Worm (Caenorhabditis elegans) whole organism, L1 larva: ENCODE data around the gene W04E12.4.

Experiments
- C34B4.2 ChIP-seq: sonication (generic microtip); optimal IDR thresholded peaks from 2 replicates; lab custom pipeline; 2017; ENCODE audit warnings: mild to moderate bottlenecking, missing genetic modification characterization, missing compliant biosample characterization
- aha-1 ChIP-seq: fragments of 150-350 bp; optimal IDR thresholded peaks from 2 replicates; lab custom pipeline; 2014; ENCODE audit warnings: missing biosample characterization, missing genetic modification characterization
- aly-2 ChIP-seq: fragments of 150-350 bp; optimal IDR thresholded peaks from 2 replicates; lab custom pipeline; 2014; ENCODE audit warnings: missing biosample characterization, missing genetic modification characterization
- ceh-88 ChIP-seq: fragments of 200-800 bp; sonication (Bioruptor generic); IDR thresholded peaks from 2 replicates; pipeline ENCODE4 v1.3.6; 2022; ENCODE audit warnings: missing genetic modification characterization, missing compliant biosample characterization
- ceh-90 ChIP-seq: sonication (generic microtip); optimal IDR thresholded peaks from 2 replicates; lab custom pipeline; 2016; ENCODE audit warnings: missing genetic modification characterization, missing compliant biosample characterization
- dpl-1 ChIP-seq, 3 experiments: fragments of 150-350 bp in 2 of 3; sonication (generic microtip) in 1 of 3; optimal IDR thresholded peaks; 2 replicates each; lab custom pipeline; 2014 to 2017; ENCODE audit warnings: missing biosample characterization in 3 of 3, missing genetic modification characterization in 3 of 3, missing genetic modification reagents in 3 of 3
- efl-1 ChIP-seq, 4 experiments: fragments of 150-350 bp; optimal IDR thresholded peaks in 3 of 4; peaks in 1 of 4; 1 replicate in 1 of 4; 2 replicates in 3 of 4; lab custom pipeline; 2014; ENCODE audit warnings: missing biosample characterization in 2 of 4, missing genetic modification characterization in 2 of 4, missing genetic modification reagents in 2 of 4
- efl-3 ChIP-seq: fragments of 200-800 bp; sonication (Bioruptor generic); optimal IDR thresholded peaks from 2 replicates; lab custom pipeline; 2018; ENCODE audit warnings: mild to moderate bottlenecking, missing genetic modification characterization, missing compliant biosample characterization
- elt-2 ChIP-seq: sonication (generic microtip); optimal IDR thresholded peaks from 2 replicates; lab custom pipeline; 2016; ENCODE audit warnings: missing genetic modification characterization, mild to moderate bottlenecking, inconsistent platforms, missing compliant biosample characterization, missing genetic modification reagents
- elt-3 ChIP-seq, 6 experiments: fragments of 150-350 bp in 1 of 6; sonication (generic microtip); optimal IDR thresholded peaks; 2 replicates each; lab custom pipeline; 2017 to 2018; ENCODE audit warnings: missing biosample characterization in 6 of 6, missing genetic modification characterization in 6 of 6, inconsistent platforms in 1 of 6
- ets-5 ChIP-seq: fragments of 200-800 bp; sonication (Bioruptor generic); IDR thresholded peaks from 2 replicates; pipeline ENCODE4 v1.3.6; 2022; ENCODE audit warnings: missing genetic modification characterization, missing compliant biosample characterization
- fkh-8 ChIP-seq: sonication (generic microtip); optimal IDR thresholded peaks from 2 replicates; lab custom pipeline; 2016; ENCODE audit warnings: mild to moderate bottlenecking, missing genetic modification characterization, missing compliant biosample characterization
- grh-1 ChIP-seq: fragments of 200-800 bp; sonication (Bioruptor generic); IDR thresholded peaks from 2 replicates; pipeline ENCODE4 v1.3.6; 2022; ENCODE audit warnings: missing genetic modification reagents, missing genetic modification characterization, missing compliant biosample characterization
- hlh-17 ChIP-seq: fragments of 200-800 bp; sonication (Bioruptor generic); optimal IDR thresholded peaks from 2 replicates; lab custom pipeline; 2018; ENCODE audit warnings: missing genetic modification characterization, mild to moderate bottlenecking, missing compliant biosample characterization, moderate library complexity, borderline replicate concordance
- hlh-4 ChIP-seq: sonication (generic microtip); optimal IDR thresholded peaks from 2 replicates; lab custom pipeline; 2016; ENCODE audit warnings: mild to moderate bottlenecking, missing genetic modification characterization, missing compliant biosample characterization
- irx-1 ChIP-seq: sonication (generic microtip); optimal IDR thresholded peaks from 2 replicates; lab custom pipeline; 2016; ENCODE audit warnings: missing genetic modification characterization, missing compliant biosample characterization
- lin-15B ChIP-seq: fragments of 150-350 bp; sonication (generic microtip); optimal IDR thresholded peaks from 3 replicates; lab custom pipeline; 2014; ENCODE audit warnings: missing biosample characterization, missing genetic modification characterization
- lir-3 ChIP-seq: sonication (generic microtip); optimal IDR thresholded peaks from 2 replicates; lab custom pipeline; 2016; ENCODE audit warnings: mild to moderate bottlenecking, missing genetic modification characterization, moderate library complexity, missing compliant biosample characterization; ENCODE audit not compliant: poor library complexity
- lsy-2 ChIP-seq, 2 experiments: fragments of 150-350 bp; optimal IDR thresholded peaks; 2 replicates each; lab custom pipeline; 2014; ENCODE audit warnings: missing biosample characterization in 2 of 2, missing genetic modification characterization in 2 of 2
- mep-1 ChIP-seq: fragments of 150-350 bp; optimal IDR thresholded peaks from 2 replicates; lab custom pipeline; 2014; ENCODE audit warnings: missing biosample characterization, missing genetic modification characterization
- nhr-19 ChIP-seq: fragments of 200-800 bp; sonication (Bioruptor generic); conservative IDR thresholded peaks from 2 replicates; pipeline ENCODE4 v1.3.6; 2022; ENCODE audit warnings: missing genetic modification characterization, missing compliant biosample characterization
- nhr-28 ChIP-seq: fragments of 150-350 bp; optimal IDR thresholded peaks from 2 replicates; lab custom pipeline; 2014; ENCODE audit warnings: missing biosample characterization, missing genetic modification characterization
- nhr-47 ChIP-seq: sonication (generic microtip); optimal IDR thresholded peaks from 2 replicates; lab custom pipeline; 2016; ENCODE audit warnings: mild to moderate bottlenecking, missing genetic modification characterization, moderate library complexity, missing compliant biosample characterization
- nhr-71 ChIP-seq: sonication (generic microtip); optimal IDR thresholded peaks from 2 replicates; lab custom pipeline; 2016; ENCODE audit warnings: mild to moderate bottlenecking, missing genetic modification characterization, moderate library complexity, missing compliant biosample characterization
- nhr-77 ChIP-seq: fragments of 150-350 bp; optimal IDR thresholded peaks from 2 replicates; lab custom pipeline; 2014; ENCODE audit warnings: missing biosample characterization, missing genetic modification characterization
- nhr-84 ChIP-seq: sonication (generic microtip); optimal IDR thresholded peaks from 2 replicates; lab custom pipeline; 2017; ENCODE audit warnings: missing biosample characterization, missing genetic modification characterization
- nhr-85 ChIP-seq: sonication (generic microtip); peaks from one replicate; lab custom pipeline; 2016; ENCODE audit warnings: missing genetic modification characterization, inconsistent platforms, missing compliant biosample characterization
- nhr-90 ChIP-seq: sonication (generic microtip); optimal IDR thresholded peaks from 2 replicates; lab custom pipeline; 2016; ENCODE audit warnings: mild to moderate bottlenecking, missing genetic modification characterization, missing compliant biosample characterization; ENCODE audit not compliant: poor library complexity
- pag-3 ChIP-seq: sonication (generic microtip); optimal IDR thresholded peaks from 2 replicates; lab custom pipeline; 2017; ENCODE audit warnings: missing genetic modification characterization, mild to moderate bottlenecking, missing compliant biosample characterization, antibody characterized with exemption, borderline replicate concordance; ENCODE audit not compliant: insufficient read depth
- pax-3 ChIP-seq: fragments of 200-800 bp; sonication (Bioruptor generic); optimal IDR thresholded peaks from 2 replicates; lab custom pipeline; 2018; ENCODE audit warnings: mild to moderate bottlenecking, missing genetic modification characterization, moderate library complexity, missing compliant biosample characterization
- pqm-1 ChIP-seq: sonication (generic microtip); optimal IDR thresholded peaks from 3 replicates; lab custom pipeline; 2017; ENCODE audit warnings: missing biosample characterization, missing genetic modification characterization
- tlp-1 ChIP-seq: fragments of 150-350 bp; optimal IDR thresholded peaks from 2 replicates; lab custom pipeline; 2014; ENCODE audit warnings: missing biosample characterization, missing genetic modification characterization
- unc-130 ChIP-seq: fragments of 150-350 bp; optimal IDR thresholded peaks from 2 replicates; lab custom pipeline; 2017; ENCODE audit warnings: missing biosample characterization, missing genetic modification characterization, inconsistent platforms
- unc-98 ChIP-seq: fragments of 200-800 bp; sonication (Bioruptor generic); IDR thresholded peaks from 2 replicates; pipeline ENCODE4 v1.3.6; 2022; ENCODE audit warnings: missing genetic modification characterization, missing compliant biosample characterization
- vab-15 ChIP-seq: sonication (generic microtip); optimal IDR thresholded peaks from 2 replicates; lab custom pipeline; 2017; ENCODE audit warnings: missing genotype, mild to moderate bottlenecking, missing genetic modification characterization, missing compliant biosample characterization
- ztf-11 ChIP-seq, 2 experiments: sonication (generic microtip); optimal IDR thresholded peaks; 2 replicates each; lab custom pipeline; 2016 to 2017; ENCODE audit warnings: missing genetic modification characterization in 2 of 2, missing biosample characterization in 1 of 2, missing compliant biosample characterization in 1 of 2

Gene W04E12.4

ce11 chrV:19759282-19759681 lies 15.9 kb downstream of the W04E12.4 start:
- TF ChIP-seq lir-3 (tag; lab: Kevin White, UChicago): no peak
- no peak for TF ChIP-seq pqm-1
- TF ChIP-seq aly-2: no peak
- no peak for TF ChIP-seq mep-1
- TF ChIP-seq nhr-85 (tag; lab: Kevin White, UChicago): peak; percentile 1
- TF ChIP-seq nhr-28: no peak

ce11 chrV:19760751-19761150 lies 17.3 kb downstream of the W04E12.4 start, which contains the start of gene M162.5:
M162.5 (plus strand) TSS chrV:19761051.
- TF ChIP-seq dpl-1 (GFP tag; optimal IDR thresholded peaks at IDR 0.05; lab: Kevin White, UChicago): no peak
- TF ChIP-seq grh-1 (GFP tag; lab: Robert Waterston, UW): no peak
- no peak for TF ChIP-seq lin-15B (tag; lab: Kevin White, UChicago)
- no peak for TF ChIP-seq ztf-11 (tag; optimal IDR thresholded peaks at IDR 0.05; lab: Kevin White, UChicago)
- TF ChIP-seq unc-98 (GFP tag; lab: Robert Waterston, UW): no peak
- no peak for TF ChIP-seq ets-5 (GFP tag; lab: Robert Waterston, UW)
- no peak for TF ChIP-seq lir-3 (tag; lab: Kevin White, UChicago)
- no peak for TF ChIP-seq nhr-84 (tag; lab: Kevin White, UChicago)
- TF ChIP-seq aha-1 (tag; lab: Kevin White, UChicago): no peak
- no peak for TF ChIP-seq vab-15
- TF ChIP-seq pax-3: no peak
- TF ChIP-seq ceh-88 (GFP tag; lab: Robert Waterston, UW): no peak
- no peak for TF ChIP-seq hlh-4
- no peak for TF ChIP-seq pag-3 (tag; lab: Kevin White, UChicago)
- TF ChIP-seq ceh-90 (tag; lab: Kevin White, UChicago): no peak
- TF ChIP-seq, all 84 proteins: peak for 0

- TF ChIP-seq fkh-8 (no peak), efl-1 (optimal IDR thresholded peaks at IDR 0.05; lab: Kevin White, UChicago) (no peak), efl-1 (GFP tag; optimal IDR thresholded peaks at IDR 0.05 in 1 of 2; lab: Kevin White, UChicago) (peak in 1 of 2 experiments; percentile 48)
Observed at ce11 chrV:19767719-19768118, 24.3 kb downstream of the W04E12.4 start.

- TF ChIP-seq nhr-85 (tag; lab: Kevin White, UChicago): no peak
- TF ChIP-seq nhr-90 (tag; lab: Kevin White, UChicago): no peak
- TF ChIP-seq C34B4.2: no peak
- TF ChIP-seq unc-130 (tag; lab: Kevin White, UChicago): no peak
- no peak for TF ChIP-seq lsy-2 (tag; optimal IDR thresholded peaks at IDR 0.05; lab: Kevin White, UChicago)
- no peak for TF ChIP-seq efl-3 (GFP tag; lab: Kevin White, UChicago)
- no peak for TF ChIP-seq irx-1
- no peak for TF ChIP-seq elt-3 (tag; optimal IDR thresholded peaks at IDR 0.05; lab: Kevin White, UChicago)
- no peak for TF ChIP-seq pax-3
- no peak for TF ChIP-seq mep-1
- TF ChIP-seq nhr-19 (GFP tag; lab: Robert Waterston, UW): no peak
- no peak for TF ChIP-seq pag-3 (tag; lab: Kevin White, UChicago)
- TF ChIP-seq, all 84 proteins: peak for 0
Observed at ce11 chrV:19771660-19772059, 28.3 kb downstream of the W04E12.4 start, which contains the start of gene M162.15. M162.15 (minus strand) TSS chrV:19771760.

- TF ChIP-seq nhr-47 (tag; lab: Kevin White, UChicago) (no peak), tlp-1 (no peak), hlh-17 (GFP tag; lab: Kevin White, UChicago) (no peak), nhr-71 (tag; lab: Kevin White, UChicago) (no peak), elt-2 (tag; lab: Kevin White, UChicago) (no peak), nhr-77 (no peak), irx-1 (no peak)
Observed at ce11 chrV:19777227-19777626, 33.8 kb downstream of the W04E12.4 start, which contains the start of gene fbxa-118. fbxa-118 (minus strand) TSS chrV:19777327.
